Fruit fly (Drosophila melanogaster) whole organism, pupa: Measurements from ENCODE around the gene CG13921.

Experiments used
- Pif1A ChIP-seq: fragments of 200-800 bp; sonication (Bioruptor generic); optimal IDR thresholded peaks from 3 replicates; lab custom pipeline; 2016; ENCODE audit warnings: missing biosample characterization, missing genetic modification characterization
- rn ChIP-seq: fragments of 200-800 bp; sonication (Bioruptor generic); IDR thresholded peaks from 2 replicates; pipeline ENCODE4 v1.3.6; 2022; ENCODE audit warnings: missing biosample characterization, missing genetic modification characterization

dm6 chr3L:1709161-1709560, 37.5 kb upstream of the CG13921 start:
- no peak for TF ChIP-seq Pif1A (GFP tag; lab: Kevin White, UChicago)
- TF ChIP-seq rn (GFP tag; lab: Robert Waterston, UW) = no peak
